Fruit fly (Drosophila melanogaster) whole organism, embryonic: ENCODE data around the gene Kr-h1.

Experiments
- Bgb ChIP-seq: fragments of 200-800 bp; sonication (Bioruptor generic); IDR thresholded peaks from 2 replicates; pipeline ENCODE4 v1.3.6; 2022; ENCODE audit warnings: missing biosample characterization, missing genetic modification characterization; ENCODE audit not compliant: partially characterized antibody
- CG10274 ChIP-seq: fragments of 200-800 bp; sonication (Bioruptor generic); optimal IDR thresholded peaks from 3 replicates; lab custom pipeline; 2017; ENCODE audit warnings: missing biosample characterization, mild to moderate bottlenecking, missing genetic modification characterization
- CG10462 ChIP-seq: fragments of 200-800 bp; sonication (Bioruptor generic); optimal IDR thresholded peaks from 2 replicates; lab custom pipeline; 2016; ENCODE audit warnings: missing biosample characterization, missing genetic modification characterization
- CG11398 ChIP-seq: fragments of 200-800 bp; sonication (Bioruptor generic); optimal IDR thresholded peaks from 2 replicates; lab custom pipeline; 2016; ENCODE audit warnings: missing biosample characterization, missing genetic modification characterization
- CG11456 ChIP-seq: fragments of 200-800 bp; sonication (Bioruptor generic); IDR thresholded peaks from 3 replicates; pipeline ENCODE4 v1.3.6; 2022; ENCODE audit warnings: missing biosample characterization, missing genetic modification characterization
- CG14667 ChIP-seq: fragments of 200-800 bp; sonication (Bioruptor generic); IDR thresholded peaks from 2 replicates; pipeline ENCODE4 v1.3.6; 2022; ENCODE audit warnings: missing biosample characterization, missing genetic modification characterization
- CG14860 ChIP-seq: fragments of 200-800 bp; sonication (Bioruptor generic); IDR thresholded peaks from 3 replicates; pipeline ENCODE4 v1.3.6; 2022; ENCODE audit warnings: missing biosample characterization, missing genetic modification characterization; ENCODE audit not compliant: partially characterized antibody
- CG15601 ChIP-seq: fragments of 200-800 bp; sonication (Bioruptor generic); optimal IDR thresholded peaks from 3 replicates; lab custom pipeline; 2019; ENCODE audit warnings: missing biosample characterization, mild to moderate bottlenecking, missing genetic modification characterization, moderate library complexity
- CG1602 ChIP-seq: fragments of 200-800 bp; sonication (Bioruptor generic); optimal IDR thresholded peaks from 3 replicates; lab custom pipeline; 2016; ENCODE audit warnings: missing biosample characterization, missing genetic modification characterization
- CG1832 ChIP-seq: fragments of 200-800 bp; sonication (Bioruptor generic); optimal IDR thresholded peaks from 2 replicates; lab custom pipeline; 2017; ENCODE audit warnings: missing biosample characterization, mild to moderate bottlenecking, missing genetic modification characterization, inconsistent platforms
- CG18599 ChIP-seq: fragments of 200-800 bp; sonication (Bioruptor generic); optimal IDR thresholded peaks from 3 replicates; lab custom pipeline; 2017; ENCODE audit warnings: missing biosample characterization, missing genetic modification characterization, mild to moderate bottlenecking, moderate library complexity, missing genetic modification reagents
- CG31224 ChIP-seq: fragments of 200-800 bp; sonication (Bioruptor generic); IDR thresholded peaks from 2 replicates; pipeline ENCODE4 v1.3.6; 2022; ENCODE audit warnings: missing biosample characterization, missing genetic modification characterization
- CG4328 ChIP-seq: fragments of 200-800 bp; sonication (Bioruptor generic); optimal IDR thresholded peaks from 3 replicates; lab custom pipeline; 2017; ENCODE audit warnings: missing biosample characterization, missing genetic modification reagents, missing genetic modification characterization
- CG4820 ChIP-seq: fragments of 200-800 bp; sonication (Bioruptor generic); optimal IDR thresholded peaks from 3 replicates; lab custom pipeline; 2016; ENCODE audit warnings: missing biosample characterization, missing genetic modification characterization
- CG5180 ChIP-seq: fragments of 200-800 bp; sonication (Bioruptor generic); optimal IDR thresholded peaks from 3 replicates; lab custom pipeline; 2017; ENCODE audit warnings: missing biosample characterization, missing genetic modification characterization, mild to moderate bottlenecking, moderate library complexity, missing genetic modification reagents
- CG5245 ChIP-seq: fragments of 200-800 bp; sonication (Bioruptor generic); optimal IDR thresholded peaks from 3 replicates; lab custom pipeline; 2016; ENCODE audit warnings: missing biosample characterization, missing genetic modification characterization
- CG6254 ChIP-seq: fragments of 200-800 bp; sonication (Bioruptor generic); optimal IDR thresholded peaks from 3 replicates; lab custom pipeline; 2017; ENCODE audit warnings: mild to moderate bottlenecking, missing biosample characterization, missing genetic modification reagents, missing genetic modification characterization
- CG7372 ChIP-seq: fragments of 200-800 bp; sonication (Bioruptor generic); IDR thresholded peaks from 2 replicates; pipeline ENCODE4 v1.3.6; 2022; ENCODE audit warnings: missing biosample characterization, missing genetic modification characterization
- CG7556 ChIP-seq: fragments of 200-800 bp; sonication (Bioruptor generic); optimal IDR thresholded peaks from 2 replicates; lab custom pipeline; 2017; ENCODE audit warnings: missing biosample characterization, mild to moderate bottlenecking, missing genetic modification characterization
- CG8359 ChIP-seq: fragments of 200-800 bp; sonication (Bioruptor generic); optimal IDR thresholded peaks from 2 replicates; lab custom pipeline; 2017; ENCODE audit warnings: missing biosample characterization, mild to moderate bottlenecking, missing genetic modification characterization, borderline replicate concordance
- CG8388 ChIP-seq: fragments of 200-800 bp; sonication (Bioruptor generic); optimal IDR thresholded peaks from 2 replicates; lab custom pipeline; 2019; ENCODE audit warnings: missing biosample characterization, mild to moderate bottlenecking, missing genetic modification characterization, moderate library complexity
- CoRest ChIP-seq: fragments of 200-800 bp; sonication (Bioruptor generic); optimal IDR thresholded peaks from 3 replicates; lab custom pipeline; 2018; ENCODE audit warnings: missing biosample characterization, mild to moderate bottlenecking, missing genetic modification characterization, moderate library complexity
- Dbx ChIP-seq: fragments of 200-800 bp; sonication (Bioruptor generic); IDR thresholded peaks from 3 replicates; pipeline ENCODE4 v1.3.6; 2022; ENCODE audit warnings: missing biosample characterization, missing genetic modification characterization
- Dfd ChIP-seq, 2 experiments: fragments of >200 bp; optimal IDR thresholded peaks; 2 replicates each; lab custom pipeline; 2017; ENCODE audit warnings: missing biosample characterization in 2 of 2, missing genetic modification characterization in 2 of 2
- Dll ChIP-seq: fragments of 200-800 bp; sonication (Bioruptor generic); IDR thresholded peaks from 4 replicates; pipeline ENCODE4 v1.3.6; 2022; ENCODE audit warnings: missing biosample characterization, missing genetic modification characterization; ENCODE audit not compliant: partially characterized antibody
- HLH4C ChIP-seq: fragments of 200-800 bp; sonication (Bioruptor generic); IDR thresholded peaks from 3 replicates; pipeline ENCODE4 v1.3.6; 2022; ENCODE audit warnings: missing biosample characterization, missing genetic modification characterization; ENCODE audit not compliant: partially characterized antibody
- Hand ChIP-seq: fragments of 200-800 bp; sonication (Bioruptor generic); optimal IDR thresholded peaks from 2 replicates; lab custom pipeline; 2017; ENCODE audit warnings: mild to moderate bottlenecking, missing biosample characterization, missing genetic modification reagents, missing genetic modification characterization
- Lim3 ChIP-seq: fragments of 200-800 bp; sonication (Bioruptor generic); IDR thresholded peaks from 2 replicates; pipeline ENCODE4 v1.3.6; 2022; ENCODE audit warnings: missing biosample characterization, missing genetic modification characterization
- MESR4 ChIP-seq: fragments of 200-800 bp; sonication (Bioruptor generic); optimal IDR thresholded peaks from 2 replicates; lab custom pipeline; 2018; ENCODE audit warnings: missing biosample characterization, mild to moderate bottlenecking, missing genetic modification characterization, moderate library complexity
- Mrtf ChIP-seq: fragments of 200-800 bp; sonication (Bioruptor generic); IDR thresholded peaks from 3 replicates; pipeline ENCODE4 v1.3.6; 2022; ENCODE audit warnings: missing biosample characterization, missing genetic modification characterization
- TFAM ChIP-seq: fragments of 200-800 bp; sonication (Bioruptor generic); optimal IDR thresholded peaks from 2 replicates; lab custom pipeline; 2017; ENCODE audit warnings: missing biosample characterization, missing genetic modification characterization, inconsistent platforms
- Taf1 ChIP-seq: fragments of 200-800 bp; sonication (Bioruptor generic); IDR thresholded peaks from 2 replicates; pipeline ENCODE4 v1.3.6; 2022; ENCODE audit warnings: missing biosample characterization, missing genetic modification characterization
- ato ChIP-seq: fragments of 200-800 bp; sonication (Bioruptor generic); IDR thresholded peaks from 2 replicates; pipeline ENCODE4 v1.3.6; 2022; ENCODE audit warnings: missing biosample characterization, missing genetic modification characterization; ENCODE audit not compliant: partially characterized antibody
- cad ChIP-seq: fragments of >200 bp; optimal IDR thresholded peaks from 2 replicates; lab custom pipeline; 2017; ENCODE audit warnings: missing biosample characterization, missing genetic modification characterization
- chn ChIP-seq: fragments of 200-800 bp; sonication (Bioruptor generic); optimal IDR thresholded peaks from 2 replicates; lab custom pipeline; 2016; ENCODE audit warnings: missing biosample characterization, missing genetic modification characterization
- dmrt11E ChIP-seq: fragments of 200-800 bp; sonication (Bioruptor generic); optimal IDR thresholded peaks from 3 replicates; lab custom pipeline; 2018; ENCODE audit warnings: missing biosample characterization, mild to moderate bottlenecking, missing genetic modification characterization, moderate library complexity
- fd102C ChIP-seq: fragments of 200-800 bp; sonication (Bioruptor generic); optimal IDR thresholded peaks from 2 replicates; lab custom pipeline; 2018; ENCODE audit warnings: missing biosample characterization, mild to moderate bottlenecking, missing genetic modification characterization, moderate library complexity
- gfzf ChIP-seq: fragments of 200-800 bp; sonication (Bioruptor generic); optimal IDR thresholded peaks from 2 replicates; lab custom pipeline; 2016; ENCODE audit warnings: missing biosample characterization, mild to moderate bottlenecking, missing genetic modification characterization, moderate library complexity
- gsb-n ChIP-seq: fragments of 200-800 bp; sonication (Bioruptor generic); optimal IDR thresholded peaks from 3 replicates; lab custom pipeline; 2018; ENCODE audit warnings: missing biosample characterization, mild to moderate bottlenecking, missing genetic modification characterization
- inv ChIP-seq: fragments of 200-800 bp; sonication (Bioruptor generic); IDR thresholded peaks from 2 replicates; pipeline ENCODE4 v1.3.6; 2022; ENCODE audit warnings: missing biosample characterization, missing genetic modification characterization; ENCODE audit not compliant: partially characterized antibody
- klu ChIP-seq: fragments of 200-800 bp; sonication (Bioruptor generic); IDR thresholded peaks from 2 replicates; pipeline ENCODE4 v1.3.6; 2022; ENCODE audit warnings: missing biosample characterization, missing genetic modification characterization
- knrl ChIP-seq: fragments of 200-800 bp; sonication (Bioruptor generic); IDR thresholded peaks from 3 replicates; pipeline ENCODE4 v1.3.6; 2022; ENCODE audit warnings: missing biosample characterization, missing genetic modification characterization; ENCODE audit not compliant: partially characterized antibody
- lmd ChIP-seq: fragments of 200-800 bp; sonication (Bioruptor generic); IDR thresholded peaks from 2 replicates; pipeline ENCODE4 v1.3.6; 2022; ENCODE audit warnings: missing biosample characterization, missing genetic modification characterization
- nerfin-2 ChIP-seq: fragments of 200-800 bp; sonication (Bioruptor generic); IDR thresholded peaks from 2 replicates; pipeline ENCODE4 v1.3.6; 2022; ENCODE audit warnings: missing biosample characterization, missing genetic modification characterization; ENCODE audit not compliant: partially characterized antibody
- otp ChIP-seq: fragments of 200-800 bp; sonication (Bioruptor generic); IDR thresholded peaks from 3 replicates; pipeline ENCODE4, ENCODE4 v1.3.6; 2022; ENCODE audit warnings: missing biosample characterization, missing genetic modification characterization
- phol ChIP-seq: fragments of 200-800 bp; sonication (Bioruptor generic); optimal IDR thresholded peaks from 3 replicates; lab custom pipeline; 2018; ENCODE audit warnings: missing biosample characterization, mild to moderate bottlenecking, missing genetic modification characterization, moderate library complexity
- sd ChIP-seq: fragments of 200-800 bp; sonication (Bioruptor generic); optimal IDR thresholded peaks from 3 replicates; lab custom pipeline; 2018; ENCODE audit warnings: missing biosample characterization, mild to moderate bottlenecking, missing genetic modification characterization, moderate library complexity
- sens ChIP-seq: fragments of 200-800 bp; sonication (Bioruptor generic); peaks from one replicate; lab custom pipeline; 2016; ENCODE audit warnings: missing biosample characterization, missing genetic modification characterization
- ssp ChIP-seq: fragments of 200-800 bp; sonication (Bioruptor generic); IDR thresholded peaks from 2 replicates; pipeline ENCODE4 v1.3.6; 2022; ENCODE audit warnings: missing biosample characterization, missing genetic modification characterization
- tup ChIP-seq: fragments of 200-800 bp; sonication (Bioruptor generic); optimal IDR thresholded peaks from 2 replicates; lab custom pipeline; 2016; ENCODE audit warnings: missing biosample characterization, mild to moderate bottlenecking, missing genetic modification characterization, moderate library complexity

Gene Kr-h1

DNA sequence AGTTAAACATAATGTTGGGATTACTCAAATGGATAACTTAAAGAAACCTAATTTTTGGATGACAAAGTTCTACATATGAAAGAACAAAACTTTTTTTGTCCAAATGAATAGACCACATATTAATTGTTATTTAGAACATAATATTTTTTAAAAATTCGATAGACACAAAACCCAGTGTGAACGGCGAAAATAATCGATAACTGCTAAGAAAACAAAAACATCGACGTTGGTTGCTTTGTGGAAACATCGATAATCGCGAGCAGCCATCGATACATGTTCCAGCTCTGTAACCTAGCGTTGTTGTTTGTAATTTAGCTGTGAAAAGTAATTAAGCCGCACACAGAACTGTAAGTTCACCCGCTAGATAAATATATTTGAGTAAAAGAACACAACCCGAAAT is 31.8 kb upstream of the Kr-h1 start, which contains the start of gene CG9135 (continued):
- TF ChIP-seq ssp (GFP tag; lab: Robert Waterston, UW) (peak; percentile 84), fd102C (GFP tag; lab: Kevin White, UChicago) (no peak), cad (GFP tag; lab: Kevin White, UChicago) (no peak), CG1832 (GFP tag; lab: Kevin White, UChicago) (no peak), dmrt11E (tag; lab: Kevin White, UChicago) (no peak), CG31224 (GFP tag; lab: Robert Waterston, UW) (no peak), knrl (GFP tag; lab: Robert Waterston, UW) (peak; percentile 98), CG8359 (GFP tag; lab: Kevin White, UChicago) (no peak), CG4328 (GFP tag; lab: Kevin White, UChicago) (no peak), Bgb (GFP tag; lab: Robert Waterston, UW) (peak; percentile 99), MESR4 (GFP tag; lab: Kevin White, UChicago) (peak; percentile 32), Hand (GFP tag; lab: Kevin White, UChicago) (no peak), klu (no peak), chn (no peak), otp (no peak), TFAM (GFP tag; lab: Kevin White, UChicago) (no peak), ato (GFP tag; lab: Robert Waterston, UW) (peak; percentile 99), sd (tag; lab: Kevin White, UChicago) (no peak), CoRest (tag; lab: Kevin White, UChicago) (peak; percentile 54), lmd (GFP tag; lab: Robert Waterston, UW) (no peak), CG11398 (GFP tag; lab: Kevin White, UChicago) (no peak), CG6254 (peak; percentile 19), CG10274 (GFP tag; lab: Kevin White, UChicago) (no peak), CG11456 (GFP tag; lab: Robert Waterston, UW) (no peak), inv (peak; percentile 98), Lim3 (no peak), CG15601 (peak; percentile 11), CG7372 (GFP tag; lab: Robert Waterston, UW) (no peak), HLH4C (GFP tag; lab: Robert Waterston, UW) (peak; percentile 99), CG7556 (GFP tag; lab: Kevin White, UChicago) (no peak), CG1602 (GFP tag; lab: Kevin White, UChicago) (no peak), CG14667 (no peak), CG8388 (GFP tag; lab: Kevin White, UChicago) (no peak), CG14860 (GFP tag; lab: Robert Waterston, UW) (peak; percentile 99), CG5245 (no peak), gsb-n (tag; lab: Kevin White, UChicago) (no peak), sens (GFP tag; lab: Kevin White, UChicago) (no peak), nerfin-2 (GFP tag; lab: Robert Waterston, UW) (peak; percentile 99), phol (tag; lab: Kevin White, UChicago) (peak; percentile 41), CG10462 (GFP tag; lab: Kevin White, UChicago) (no peak), CG5180 (no peak), Mrtf (no peak), CG4820 (GFP tag; lab: Kevin White, UChicago) (no peak), gfzf (GFP tag; lab: Kevin White, UChicago) (no peak), Dll (GFP tag; lab: Robert Waterston, UW) (peak; percentile 96), Dbx (no peak; the same call in 2 of the 3 replicates), tup (GFP tag; lab: Kevin White, UChicago) (no peak), Taf1 (GFP tag; lab: Robert Waterston, UW) (no peak), CG18599 (GFP tag; lab: Kevin White, UChicago) (no peak), Dfd (GFP tag; optimal IDR thresholded peaks at IDR 0.05; lab: Kevin White, UChicago) (no peak)
